Worm (Caenorhabditis elegans) whole organism, late embryonic: ENCODE results near the gene nas-28.

ENCODE experiments used
- F13H6.1 ChIP-seq: sonication (generic microtip); optimal IDR thresholded peaks from 2 replicates; lab custom pipeline; 2016; ENCODE audit warnings: missing genetic modification characterization, missing compliant biosample characterization
- Y22D7AL.16 ChIP-seq: sonication (generic microtip); optimal IDR thresholded peaks from 2 replicates; lab custom pipeline; 2016; ENCODE audit warnings: missing genetic modification characterization, missing compliant biosample characterization
- ceh-14 ChIP-seq: sonication (generic microtip); optimal IDR thresholded peaks from 2 replicates; lab custom pipeline; 2016; ENCODE audit warnings: missing genotype, missing genetic modification characterization, missing compliant biosample characterization
- ceh-31 ChIP-seq: sonication (generic microtip); optimal IDR thresholded peaks from 2 replicates; lab custom pipeline; 2016; ENCODE audit warnings: missing genetic modification characterization, missing compliant biosample characterization
- ceh-48 ChIP-seq: sonication (generic microtip); optimal IDR thresholded peaks from 2 replicates; lab custom pipeline; 2016; ENCODE audit warnings: missing genetic modification characterization, inconsistent platforms, missing compliant biosample characterization
- ceh-9 ChIP-seq: sonication (generic microtip); optimal IDR thresholded peaks from 2 replicates; lab custom pipeline; 2016; ENCODE audit warnings: mild to moderate bottlenecking, missing genetic modification characterization, inconsistent platforms, missing compliant biosample characterization
- dmd-4 ChIP-seq: sonication (generic microtip); optimal IDR thresholded peaks from 2 replicates; lab custom pipeline; 2016; ENCODE audit warnings: borderline replicate concordance, missing genetic modification characterization, missing compliant biosample characterization
- dve-1 ChIP-seq: sonication (generic microtip); optimal IDR thresholded peaks from 2 replicates; lab custom pipeline; 2017; ENCODE audit warnings: antibody characterized with exemption, mild to moderate bottlenecking, missing genetic modification characterization, missing compliant biosample characterization
- elt-2 ChIP-seq: sonication (generic microtip); optimal IDR thresholded peaks from 2 replicates; lab custom pipeline; 2016; ENCODE audit warnings: missing genetic modification reagents, missing genetic modification characterization, missing compliant biosample characterization
- ets-4 ChIP-seq: sonication (generic microtip); optimal IDR thresholded peaks from 2 replicates; lab custom pipeline; 2016; ENCODE audit warnings: missing genetic modification characterization, missing compliant biosample characterization
- fkh-6 ChIP-seq: sonication (generic microtip); optimal IDR thresholded peaks from 2 replicates; lab custom pipeline; 2016; ENCODE audit warnings: missing genetic modification characterization, missing compliant biosample characterization
- hlh-13 ChIP-seq: fragments of 200-800 bp; sonication (Bioruptor generic); optimal IDR thresholded peaks from 2 replicates; lab custom pipeline; 2018; ENCODE audit warnings: mild to moderate bottlenecking, missing genetic modification characterization, missing compliant biosample characterization
- hlh-15 ChIP-seq: sonication (generic microtip); optimal IDR thresholded peaks from 2 replicates; lab custom pipeline; 2016; ENCODE audit warnings: missing genetic modification characterization, missing compliant biosample characterization
- hlh-30 ChIP-seq: sonication (generic microtip); optimal IDR thresholded peaks from 2 replicates; lab custom pipeline; 2017; ENCODE audit warnings: antibody characterized with exemption, missing genetic modification characterization, missing compliant biosample characterization; ENCODE audit not compliant: insufficient read depth
- hlh-6 ChIP-seq: sonication (generic microtip); optimal IDR thresholded peaks from 2 replicates; lab custom pipeline; 2016; ENCODE audit warnings: missing genotype, missing genetic modification characterization, missing compliant biosample characterization
- hlh-8 ChIP-seq: sonication (generic microtip); optimal IDR thresholded peaks from 2 replicates; lab custom pipeline; 2016; ENCODE audit warnings: missing genotype, missing genetic modification characterization, missing compliant biosample characterization
- nfya-1 ChIP-seq: sonication (generic microtip); optimal IDR thresholded peaks from 2 replicates; lab custom pipeline; 2017; ENCODE audit warnings: missing genetic modification characterization, mild to moderate bottlenecking, missing compliant biosample characterization, antibody characterized with exemption, moderate library complexity
- nhr-232 ChIP-seq: sonication (generic microtip); optimal IDR thresholded peaks from 2 replicates; lab custom pipeline; 2016; ENCODE audit warnings: missing genetic modification characterization, missing compliant biosample characterization
- npax-4 ChIP-seq: sonication (generic microtip); optimal IDR thresholded peaks from 2 replicates; lab custom pipeline; 2016; ENCODE audit warnings: missing genetic modification characterization, missing compliant biosample characterization
- odd-2 ChIP-seq: sonication (generic microtip); optimal IDR thresholded peaks from 2 replicates; lab custom pipeline; 2017; ENCODE audit warnings: antibody characterized with exemption, mild to moderate bottlenecking, missing genetic modification characterization, missing compliant biosample characterization
- pag-3 ChIP-seq: sonication (generic microtip); optimal IDR thresholded peaks from 2 replicates; lab custom pipeline; 2016; ENCODE audit warnings: missing compliant biosample characterization, missing genetic modification characterization, borderline replicate concordance
- pha-2 ChIP-seq: sonication (generic microtip); optimal IDR thresholded peaks from 2 replicates; lab custom pipeline; 2017; ENCODE audit warnings: mild to moderate bottlenecking, missing genetic modification characterization, missing compliant biosample characterization
- pha-4 ChIP-seq: fragments of 150-350 bp; optimal IDR thresholded peaks from 2 replicates; lab custom pipeline; 2018; ENCODE audit warnings: missing biosample characterization, missing genetic modification reagents, missing genetic modification characterization
- pqm-1 ChIP-seq: sonication (generic microtip); optimal IDR thresholded peaks from 2 replicates; lab custom pipeline; 2016; ENCODE audit warnings: missing genetic modification characterization, missing compliant biosample characterization
- pros-1 ChIP-seq: fragments of 150-350 bp; optimal IDR thresholded peaks from 2 replicates; lab custom pipeline; 2014; ENCODE audit warnings: missing biosample characterization, missing genetic modification reagents, missing genetic modification characterization
- rnt-1 ChIP-seq: sonication (generic microtip); optimal IDR thresholded peaks from 2 replicates; lab custom pipeline; 2016; ENCODE audit warnings: missing genetic modification characterization, missing compliant biosample characterization
- sdc-2 ChIP-seq: sonication (generic microtip); optimal IDR thresholded peaks from 2 replicates; lab custom pipeline; 2016; ENCODE audit warnings: missing genotype, missing genetic modification characterization, missing compliant biosample characterization
- syd-9 ChIP-seq: sonication (generic microtip); optimal IDR thresholded peaks from 2 replicates; lab custom pipeline; 2016; ENCODE audit warnings: mild to moderate bottlenecking, missing genetic modification characterization, moderate library complexity, missing compliant biosample characterization
- tbx-2 ChIP-seq: sonication (generic microtip); optimal IDR thresholded peaks from 2 replicates; lab custom pipeline; 2016; ENCODE audit warnings: missing genetic modification characterization, missing compliant biosample characterization
- ttx-3 ChIP-seq: sonication (generic microtip); optimal IDR thresholded peaks from 2 replicates; lab custom pipeline; 2016; ENCODE audit warnings: missing genetic modification reagents, missing genetic modification characterization, missing compliant biosample characterization
- unc-3 ChIP-seq, 2 experiments: fragments of 200-800 bp in 1 of 2; sonication (Bioruptor generic) in 1 of 2; sonication (generic microtip) in 1 of 2; conservative IDR thresholded peaks in 1 of 2; optimal IDR thresholded peaks in 1 of 2; 2 replicates each; pipeline versions ENCODE4 v1.3.6 to Lab custom; 2016 to 2022; ENCODE audit warnings: missing compliant biosample characterization in 2 of 2, missing genetic modification characterization in 2 of 2, missing genetic modification reagents in 1 of 2
- unc-55 ChIP-seq: sonication (generic microtip); optimal IDR thresholded peaks from 2 replicates; lab custom pipeline; 2017; ENCODE audit warnings: missing biosample characterization, missing genetic modification reagents, missing genetic modification characterization

The nas-28 gene

ce11 chrIII:6183118-6183517, at the start of gene nas-28:
nas-28 (minus strand) TSS chrIII:6183218.
- TF ChIP-seq syd-9, result no peak

ce11 chrIII:6231880-6232279, 48.9 kb upstream of the nas-28 start:
- TF ChIP-seq Y22D7AL.16 (tag; lab: Kevin White, UChicago) (no peak), elt-2 (tag; lab: Kevin White, UChicago) (peak; percentile 85)

ce11 chrIII:6230870-6231269, 47.9 kb upstream of the nas-28 start, which contains the start of gene esyt-2:
esyt-2 (minus strand) TSS chrIII:6230970.
- TF ChIP-seq pha-4 (tag; lab: Kevin White, UChicago) (no peak), hlh-15 (tag; lab: Kevin White, UChicago) (no peak), ceh-31 (no peak), hlh-13 (GFP tag; lab: Kevin White, UChicago) (no peak), npax-4 (tag; lab: Kevin White, UChicago) (no peak), nfya-1 (no peak), ceh-9 (no peak), dmd-4 (tag; lab: Kevin White, UChicago) (no peak), pros-1 (tag; lab: Kevin White, UChicago) (no peak), ets-4 (tag; lab: Kevin White, UChicago) (no peak), pha-2 (tag; lab: Kevin White, UChicago) (no peak), odd-2 (tag; lab: Kevin White, UChicago) (no peak), F13H6.1 (no peak)
- TF ChIP-seq, all 69 proteins: peak for 0

- TF ChIP-seq ceh-48 (no peak), hlh-6 (tag; lab: Kevin White, UChicago) (no peak)
These were observed 38.4 kb upstream of the nas-28 start for ce11 chrIII:6221403-6221802.

ce11 chrIII:6216833-6217466, 33.9 kb upstream of the nas-28 start, which contains the start of gene hot-4:
hot-4 (plus strand) TSS chrIII:6217416.
- TF ChIP-seq hlh-30 (tag; lab: Kevin White, UChicago), result no peak
- no peak for TF ChIP-seq sdc-2 (tag; lab: Kevin White, UChicago)
- no peak for TF ChIP-seq unc-3 (GFP tag; conservative IDR thresholded peaks at IDR 0.05; lab: Robert Waterston, UW)
- TF ChIP-seq unc-3 (tag; optimal IDR thresholded peaks at IDR 0.05; lab: Kevin White, UChicago), result no peak
- TF ChIP-seq pros-1 (tag; lab: Kevin White, UChicago), result no peak
- no peak for TF ChIP-seq rnt-1 (tag; lab: Kevin White, UChicago)
- no peak for TF ChIP-seq hlh-6 (tag; lab: Kevin White, UChicago)
- TF ChIP-seq hlh-8 (tag; lab: Kevin White, UChicago), result no peak
- no peak for TF ChIP-seq ceh-14 (tag; lab: Kevin White, UChicago)
- TF ChIP-seq fkh-6 (tag; lab: Kevin White, UChicago), result no peak
- no peak for TF ChIP-seq pqm-1 (tag; lab: Kevin White, UChicago)
- TF ChIP-seq ttx-3, result no peak
- TF ChIP-seq unc-55, result no peak
- no peak for TF ChIP-seq pag-3 (tag; lab: Kevin White, UChicago)
- no peak for TF ChIP-seq dmd-4 (tag; lab: Kevin White, UChicago)
- no peak for TF ChIP-seq nhr-232 (tag; lab: Kevin White, UChicago)
- TF ChIP-seq dve-1 (tag; lab: Kevin White, UChicago), result no peak
- TF ChIP-seq tbx-2 (tag; lab: Kevin White, UChicago), result no peak
- TF ChIP-seq elt-2 (tag; lab: Kevin White, UChicago), result no peak
